Fruit fly (Drosophila melanogaster): ENCODE data around the gene CG10481.

DNA sequence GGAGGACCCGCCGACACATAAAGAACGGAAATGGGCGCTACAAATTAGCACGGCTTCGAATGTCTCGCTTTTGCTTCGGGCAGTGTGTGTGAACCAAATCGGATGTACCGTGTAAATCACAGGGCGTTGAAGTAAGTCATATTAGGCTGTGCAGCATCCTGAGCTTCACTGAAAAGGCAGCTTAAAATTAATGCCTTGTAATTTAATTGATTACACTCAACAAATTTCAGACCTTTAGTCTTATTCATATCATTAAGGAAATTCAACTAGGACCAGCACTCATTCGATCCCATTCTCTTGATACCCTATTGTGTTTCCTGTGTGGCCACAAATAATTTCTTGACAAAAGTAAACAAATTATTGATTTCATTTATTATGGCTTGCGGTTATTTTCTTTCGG, 22.4 kb downstream of the CG10481 start:
- peak; percentile 91 for TF ChIP-seq h (GFP tag; optimal IDR thresholded peaks at IDR 0.05)
- TF ChIP-seq brk (GFP tag; optimal IDR thresholded peaks at IDR 0.05) = no peak
- no peak for TF ChIP-seq N (GFP tag; optimal IDR thresholded peaks at IDR 0.05)
- TF ChIP-seq lola (GFP tag; optimal IDR thresholded peaks at IDR 0.05) = no peak
- no peak for TF ChIP-seq usp (GFP tag; optimal IDR thresholded peaks at IDR 0.05)
- no peak for TF ChIP-seq Abd-B (GFP tag; optimal IDR thresholded peaks at IDR 0.05)
- peak; percentile 82 for TF ChIP-seq HLH106 (tag; optimal IDR thresholded peaks at IDR 0.05)
- TF ChIP-seq Hr78 (GFP tag; optimal IDR thresholded peaks at IDR 0.05) = no peak
- TF ChIP-seq psq (GFP tag; optimal IDR thresholded peaks at IDR 0.05) = peak; percentile 78
- TF ChIP-seq woc (GFP tag; optimal IDR thresholded peaks at IDR 0.05) = peak; percentile 79
- TF ChIP-seq Hnf4 (GFP tag; optimal IDR thresholded peaks at IDR 0.05) = peak; percentile 72
- no peak for TF ChIP-seq Myc (optimal IDR thresholded peaks at IDR 0.05)
- peak; percentile 88 for TF ChIP-seq fru (GFP tag; optimal IDR thresholded peaks at IDR 0.05)
- peak; percentile 48 for TF ChIP-seq sage (GFP tag; optimal IDR thresholded peaks at IDR 0.05)

All from whole organism, wandering third instar larva.